Worm (Caenorhabditis elegans): ENCODE results near the gene F07C6.2.
A peak's percentile ranks its signal among the peaks of the same experiment; 100 is the strongest.

Gene F07C6.2

ce11 chrIV:12833698-12834416 lies 42.9 kb downstream of the F07C6.2 start:
- peak; percentile 84 for TF ChIP-seq atf-7 (tag; optimal IDR thresholded peaks at IDR 0.05)
- no peak for TF ChIP-seq ztf-3 (GFP tag; optimal IDR thresholded peaks at IDR 0.05)
- peak; percentile 18 for TF ChIP-seq lin-40 (tag; optimal IDR thresholded peaks at IDR 0.05)
- TF ChIP-seq ztf-26 (tag; optimal IDR thresholded peaks at IDR 0.05) = peak; percentile 3
- no peak for TF ChIP-seq lsl-1 (GFP tag; optimal IDR thresholded peaks at IDR 0.05)
- peak; percentile 44; the same call in 1 of the 2 replicates for TF ChIP-seq let-526 (GFP tag; IDR thresholded peaks at IDR 0.05)
- no peak for TF ChIP-seq Y95B8A.8 (GFP tag; IDR thresholded peaks at IDR 0.05)
- TF ChIP-seq nhr-80 (tag; optimal IDR thresholded peaks at IDR 0.05) = peak; percentile 100
- TF ChIP-seq tbp1 (GFP tag; optimal IDR thresholded peaks at IDR 0.05) = peak; percentile 14
- peak; percentile 58; the same call in 1 of the 2 replicates for TF ChIP-seq B0336.3 (GFP tag; IDR thresholded peaks at IDR 0.05)
- peak; percentile 84 for TF ChIP-seq ets-4 (GFP tag; optimal IDR thresholded peaks at IDR 0.05)
- TF ChIP-seq ztf-22 (GFP tag; optimal IDR thresholded peaks at IDR 0.05) = peak; percentile 56
- peak; percentile 1 for TF ChIP-seq gei-17 (GFP tag; optimal IDR thresholded peaks at IDR 0.05)
- TF ChIP-seq sptf-2 (GFP tag; optimal IDR thresholded peaks at IDR 0.05) = peak; percentile 69
- TF ChIP-seq rec-8 (tag; optimal IDR thresholded peaks at IDR 0.05) = no peak
- TF ChIP-seq egl-44 (GFP tag; IDR thresholded peaks at IDR 0.05) = peak; percentile 30; the same call in 1 of the 2 replicates
- no peak for TF ChIP-seq rpc-1 (optimal IDR thresholded peaks at IDR 0.05)
- no peak for TF ChIP-seq rpc-1 (tag; optimal IDR thresholded peaks at IDR 0.05)
- peak; percentile 83 for TF ChIP-seq dox-1 (GFP tag; IDR thresholded peaks at IDR 0.05)
- no peak for TF ChIP-seq F49E8.2 (tag; optimal IDR thresholded peaks at IDR 0.05; ENCODE audit: insufficient read depth)
- no peak for TF ChIP-seq snpc-4 (GFP tag; optimal IDR thresholded peaks at IDR 0.05)
- TF ChIP-seq snpc-4 (tag; optimal IDR thresholded peaks at IDR 0.05) = peak in 2 of 4 experiments; percentile 2 to 38
- TF ChIP-seq cebp-1 (GFP tag; IDR thresholded peaks at IDR 0.05) = no peak
- TF ChIP-seq cebp-1 (tag; optimal IDR thresholded peaks at IDR 0.05) = peak; percentile 50
- TF ChIP-seq repo-1 (tag; optimal IDR thresholded peaks at IDR 0.05) = peak; percentile 11
- peak; percentile 37 for TF ChIP-seq madf-10 (tag; optimal IDR thresholded peaks at IDR 0.05)
- peak; percentile 63 for TF ChIP-seq nhr-90 (tag; optimal IDR thresholded peaks at IDR 0.05)
- peak; percentile 91 for TF ChIP-seq zfh-2 (GFP tag; conservative IDR thresholded peaks at IDR 0.05)
- peak; percentile 41 for TF ChIP-seq attf-5 (GFP tag; optimal IDR thresholded peaks at IDR 0.05)
- no peak for TF ChIP-seq K12H6.12 (tag; optimal IDR thresholded peaks at IDR 0.05)
- TF ChIP-seq let-607 (tag; optimal IDR thresholded peaks at IDR 0.05) = peak; percentile 81 to 88
- TF ChIP-seq unc-130 (GFP tag; optimal IDR thresholded peaks at IDR 0.05) = no peak
- no peak for TF ChIP-seq F22D6.2 (tag; optimal IDR thresholded peaks at IDR 0.05)
- TF ChIP-seq nhr-179 (tag; optimal IDR thresholded peaks at IDR 0.05) = no peak
- peak; percentile 8 for TF ChIP-seq pha-4 (tag; optimal IDR thresholded peaks at IDR 0.05)

ce11 chrIV:12834417-12834731 lies 43.4 kb downstream of the F07C6.2 start:
- no peak for TF ChIP-seq nfya-2 (GFP tag; IDR thresholded peaks at IDR 0.05)
- no peak for TF ChIP-seq ztf-28 (GFP tag; IDR thresholded peaks at IDR 0.05)
- TF ChIP-seq ztf-26 (tag; optimal IDR thresholded peaks at IDR 0.05) = no peak
- no peak for TF ChIP-seq F37B4.10 (GFP tag; IDR thresholded peaks at IDR 0.05)
- TF ChIP-seq hmg-1.2 (GFP tag; IDR thresholded peaks at IDR 0.05) = peak; percentile 67; the same call in 1 of the 2 replicates
- TF ChIP-seq hlh-12 (tag; optimal IDR thresholded peaks at IDR 0.05) = no peak
- TF ChIP-seq T26A5.8 (tag; optimal IDR thresholded peaks at IDR 0.05) = no peak
